Fruit fly (Drosophila melanogaster) whole organism, embryonic: ENCODE results near the gene CG3632.

ENCODE experiments used
- Blimp-1 ChIP-seq: fragments of 200-800 bp; sonication (Bioruptor generic); optimal IDR thresholded peaks from 3 replicates; lab custom pipeline; 2018; ENCODE audit warnings: missing biosample characterization, missing genetic modification characterization, mild to moderate bottlenecking, moderate library complexity, missing genetic modification reagents
- CG10979 ChIP-seq: fragments of 200-800 bp; sonication (Bioruptor generic); optimal IDR thresholded peaks from 2 replicates; lab custom pipeline; 2018; ENCODE audit warnings: missing biosample characterization, mild to moderate bottlenecking, missing genetic modification characterization, moderate library complexity
- CG13287 ChIP-seq: fragments of 200-800 bp; sonication (Bioruptor generic); IDR thresholded peaks from 2 replicates; pipeline ENCODE4 v1.3.6; 2022; ENCODE audit warnings: missing biosample characterization, missing genetic modification characterization; ENCODE audit not compliant: partially characterized antibody
- CG14014 ChIP-seq: fragments of 200-800 bp; sonication (Bioruptor generic); IDR thresholded peaks from 2 replicates; pipeline ENCODE4 v1.3.6; 2022; ENCODE audit warnings: missing biosample characterization, missing genetic modification characterization
- CG14710 ChIP-seq: fragments of 200-800 bp; sonication (Bioruptor generic); optimal IDR thresholded peaks from 3 replicates; lab custom pipeline; 2019; ENCODE audit warnings: missing biosample characterization, mild to moderate bottlenecking, missing genetic modification characterization, moderate library complexity
- CG14860 ChIP-seq: fragments of 200-800 bp; sonication (Bioruptor generic); IDR thresholded peaks from 3 replicates; pipeline ENCODE4 v1.3.6; 2022; ENCODE audit warnings: missing biosample characterization, missing genetic modification characterization; ENCODE audit not compliant: partially characterized antibody
- CG14965 ChIP-seq: fragments of 200-800 bp; sonication (Bioruptor generic); optimal IDR thresholded peaks from 2 replicates; lab custom pipeline; 2016; ENCODE audit warnings: missing biosample characterization, missing genetic modification characterization, borderline replicate concordance
- CG1603 ChIP-seq: fragments of 200-800 bp; sonication (Bioruptor generic); optimal IDR thresholded peaks from 2 replicates; lab custom pipeline; 2019; ENCODE audit warnings: missing biosample characterization, mild to moderate bottlenecking, missing genetic modification characterization, moderate library complexity
- CG16813 ChIP-seq: fragments of 200-800 bp; sonication (Bioruptor generic); IDR thresholded peaks from 3 replicates; pipeline ENCODE4 v1.3.6; 2022; ENCODE audit warnings: missing biosample characterization, missing genetic modification characterization; ENCODE audit not compliant: partially characterized antibody
- CG17802 ChIP-seq: fragments of 200-800 bp; sonication (Bioruptor generic); optimal IDR thresholded peaks from 2 replicates; lab custom pipeline; 2018; ENCODE audit warnings: missing biosample characterization, mild to moderate bottlenecking, missing genetic modification characterization, moderate library complexity
- CG2120 ChIP-seq: fragments of 200-800 bp; sonication (Bioruptor generic); optimal IDR thresholded peaks from 3 replicates; lab custom pipeline; 2016; ENCODE audit warnings: missing biosample characterization, missing genetic modification characterization
- CG2129 ChIP-seq: fragments of 200-800 bp; sonication (Bioruptor generic); IDR thresholded peaks from 2 replicates; pipeline ENCODE4 v1.3.6; 2022; ENCODE audit warnings: missing biosample characterization, missing genetic modification characterization; ENCODE audit not compliant: partially characterized antibody
- CG3995 ChIP-seq: fragments of 200-800 bp; sonication (Bioruptor generic); optimal IDR thresholded peaks from 3 replicates; lab custom pipeline; 2016; ENCODE audit warnings: missing biosample characterization, missing genetic modification characterization
- CG42726 ChIP-seq: fragments of 200-800 bp; sonication (Bioruptor generic); IDR thresholded peaks from 2 replicates; pipeline ENCODE4 v1.3.6; 2022; ENCODE audit warnings: missing biosample characterization, missing genetic modification characterization; ENCODE audit not compliant: partially characterized antibody
- CG4617 ChIP-seq: fragments of 200-800 bp; sonication (Bioruptor generic); optimal IDR thresholded peaks from 3 replicates; lab custom pipeline; 2016; ENCODE audit warnings: missing biosample characterization, missing genetic modification characterization, borderline replicate concordance
- CG6254 ChIP-seq: fragments of 200-800 bp; sonication (Bioruptor generic); optimal IDR thresholded peaks from 3 replicates; lab custom pipeline; 2017; ENCODE audit warnings: mild to moderate bottlenecking, missing biosample characterization, missing genetic modification reagents, missing genetic modification characterization
- CG7963 ChIP-seq: fragments of 200-800 bp; sonication (Bioruptor generic); IDR thresholded peaks from 3 replicates; pipeline ENCODE4 v1.3.6; 2022; ENCODE audit warnings: missing biosample characterization, missing genetic modification characterization; ENCODE audit not compliant: partially characterized antibody
- CG8388 ChIP-seq: fragments of 200-800 bp; sonication (Bioruptor generic); optimal IDR thresholded peaks from 2 replicates; lab custom pipeline; 2019; ENCODE audit warnings: missing biosample characterization, mild to moderate bottlenecking, missing genetic modification characterization, moderate library complexity
- Ets65A ChIP-seq: fragments of 200-800 bp; sonication (Bioruptor generic); peaks from one replicate; lab custom pipeline; 2016; ENCODE audit warnings: missing biosample characterization, missing genetic modification characterization
- HmgZ ChIP-seq: fragments of 200-800 bp; sonication (Bioruptor generic); optimal IDR thresholded peaks from 2 replicates; lab custom pipeline; 2018; ENCODE audit warnings: missing biosample characterization, mild to moderate bottlenecking, missing genetic modification characterization
- Hsf ChIP-seq: fragments of 200-800 bp; sonication (Bioruptor generic); optimal IDR thresholded peaks from 3 replicates; lab custom pipeline; 2016; ENCODE audit warnings: missing biosample characterization, missing genetic modification characterization
- Mad ChIP-seq: fragments of 200-800 bp; sonication (Bioruptor generic); optimal IDR thresholded peaks from 2 replicates; lab custom pipeline; 2016; ENCODE audit warnings: missing biosample characterization, missing genetic modification characterization
- Max ChIP-seq: fragments of 200-800 bp; sonication (Bioruptor generic); optimal IDR thresholded peaks from 2 replicates; lab custom pipeline; 2016; ENCODE audit warnings: missing biosample characterization, mild to moderate bottlenecking, missing genetic modification characterization
- Meics ChIP-seq: fragments of 200-800 bp; sonication (Bioruptor generic); optimal IDR thresholded peaks from 2 replicates; lab custom pipeline; 2017; ENCODE audit warnings: missing biosample characterization, mild to moderate bottlenecking, missing genetic modification characterization
- NFAT ChIP-seq: fragments of 200-800 bp; sonication (Bioruptor generic); IDR thresholded peaks from 2 replicates; pipeline ENCODE4 v1.3.6; 2022; ENCODE audit warnings: missing biosample characterization, missing genetic modification characterization
- Opbp ChIP-seq: fragments of 200-800 bp; sonication (Bioruptor generic); IDR thresholded peaks from 3 replicates; pipeline ENCODE4 v1.3.6; 2022; ENCODE audit warnings: missing biosample characterization, missing genetic modification characterization; ENCODE audit not compliant: partially characterized antibody
- Rfx ChIP-seq: fragments of 200-800 bp; sonication (Bioruptor generic); IDR thresholded peaks from 2 replicates; pipeline ENCODE4 v1.3.6; 2022; ENCODE audit warnings: missing biosample characterization, missing genetic modification characterization
- Scr ChIP-seq: fragments of 200-800 bp; sonication (Bioruptor generic); IDR thresholded peaks from 2 replicates; pipeline ENCODE4 v1.3.6; 2022; ENCODE audit warnings: missing biosample characterization, missing genetic modification characterization; ENCODE audit not compliant: partially characterized antibody
- Side ChIP-seq: fragments of 200-800 bp; sonication (Bioruptor generic); optimal IDR thresholded peaks from 2 replicates; lab custom pipeline; 2016; ENCODE audit warnings: missing biosample characterization, missing genetic modification characterization
- Sin3A ChIP-seq: fragments of >200 bp; optimal IDR thresholded peaks from 2 replicates; lab custom pipeline; 2018
- Six4 ChIP-seq: fragments of 200-800 bp; sonication (Bioruptor generic); optimal IDR thresholded peaks from 2 replicates; lab custom pipeline; 2016; ENCODE audit warnings: missing biosample characterization, missing genetic modification characterization
- Sox102F ChIP-seq: fragments of 200-800 bp; sonication (Bioruptor generic); optimal IDR thresholded peaks from 2 replicates; lab custom pipeline; 2018; ENCODE audit warnings: missing biosample characterization, mild to moderate bottlenecking, missing genetic modification characterization, moderate library complexity
- Tbp ChIP-seq: fragments of >200 bp; optimal IDR thresholded peaks from 2 replicates; lab custom pipeline; 2018; ENCODE audit warnings: missing biosample characterization, missing genetic modification characterization
- YL-1 ChIP-seq: fragments of 200-800 bp; sonication (Bioruptor generic); optimal IDR thresholded peaks from 3 replicates; lab custom pipeline; 2017; ENCODE audit warnings: missing biosample characterization, mild to moderate bottlenecking, missing genetic modification characterization
- amos ChIP-seq: fragments of 200-800 bp; sonication (Bioruptor generic); IDR thresholded peaks from 2 replicates; pipeline ENCODE4 v1.3.6; 2022; ENCODE audit warnings: missing biosample characterization, missing genetic modification characterization; ENCODE audit not compliant: partially characterized antibody
- ewg ChIP-seq: fragments of 200-800 bp; sonication (Bioruptor generic); optimal IDR thresholded peaks from 3 replicates; lab custom pipeline; 2017; ENCODE audit warnings: mild to moderate bottlenecking, missing biosample characterization, missing genetic modification reagents, missing genetic modification characterization
- gt ChIP-seq: fragments of 200-800 bp; sonication (Bioruptor generic); IDR thresholded peaks from 2 replicates; pipeline ENCODE4 v1.3.6; 2022; ENCODE audit warnings: missing biosample characterization, missing genetic modification characterization
- lbe ChIP-seq: fragments of 200-800 bp; sonication (Bioruptor generic); optimal IDR thresholded peaks from 2 replicates; lab custom pipeline; 2016; ENCODE audit warnings: missing biosample characterization, mild to moderate bottlenecking, missing genetic modification characterization
- mam ChIP-seq: fragments of 200-800 bp; sonication (Bioruptor generic); optimal IDR thresholded peaks from 3 replicates; lab custom pipeline; 2016; ENCODE audit warnings: missing biosample characterization, missing genetic modification characterization
- mirr ChIP-seq: fragments of 200-800 bp; sonication (Bioruptor generic); optimal IDR thresholded peaks from 3 replicates; lab custom pipeline; 2018; ENCODE audit warnings: missing biosample characterization, mild to moderate bottlenecking, missing genetic modification characterization
- nerfin-2 ChIP-seq: fragments of 200-800 bp; sonication (Bioruptor generic); IDR thresholded peaks from 2 replicates; pipeline ENCODE4 v1.3.6; 2022; ENCODE audit warnings: missing biosample characterization, missing genetic modification characterization; ENCODE audit not compliant: partially characterized antibody
- pfk ChIP-seq: fragments of 200-800 bp; sonication (Bioruptor generic); optimal IDR thresholded peaks from 2 replicates; lab custom pipeline; 2018; ENCODE audit warnings: missing biosample characterization, mild to moderate bottlenecking, missing genetic modification characterization, moderate library complexity
- pros ChIP-seq: fragments of 200-800 bp; sonication (Bioruptor generic); optimal IDR thresholded peaks from 3 replicates; lab custom pipeline; 2019; ENCODE audit warnings: missing biosample characterization, mild to moderate bottlenecking, missing genetic modification characterization, moderate library complexity
- pzg ChIP-seq: fragments of 200-800 bp; sonication (Bioruptor generic); optimal IDR thresholded peaks from 3 replicates; lab custom pipeline; 2018; ENCODE audit warnings: missing biosample characterization, mild to moderate bottlenecking, missing genetic modification characterization, moderate library complexity
- sna ChIP-seq: fragments of 200-800 bp; sonication (Bioruptor generic); IDR thresholded peaks from 2 replicates; pipeline ENCODE4 v1.3.6; 2022; ENCODE audit warnings: missing biosample characterization, missing genetic modification characterization; ENCODE audit not compliant: partially characterized antibody
- stwl ChIP-seq: fragments of 200-800 bp; sonication (Bioruptor generic); optimal IDR thresholded peaks from 3 replicates; lab custom pipeline; 2018; ENCODE audit warnings: missing biosample characterization, mild to moderate bottlenecking, missing genetic modification characterization, moderate library complexity
- unc-4 ChIP-seq: fragments of 200-800 bp; sonication (Bioruptor generic); IDR thresholded peaks from 2 replicates; pipeline ENCODE4 v1.3.6; 2022; ENCODE audit warnings: missing biosample characterization, missing genetic modification characterization; ENCODE audit not compliant: partially characterized antibody
- zfh2 ChIP-seq: fragments of 200-800 bp; sonication (Bioruptor generic); optimal IDR thresholded peaks from 2 replicates; lab custom pipeline; 2016; ENCODE audit warnings: missing biosample characterization, missing genetic modification characterization

The CG3632 gene

dm6 chrX:16286083-16286666 lies 10.3 kb upstream of the CG3632 start, which contains the start of gene UQCR-14 (continued):
- TF ChIP-seq CG10979 (tag; lab: Kevin White, UChicago) (peak; percentile 32), Opbp (GFP tag; lab: Robert Waterston, UW) (peak; percentile 98), amos (peak; percentile 99), Sin3A (lab: Kevin White, UChicago) (peak; percentile 28), CG8388 (no peak), CG1603 (tag; lab: Kevin White, UChicago) (peak; percentile 73), CG6254 (GFP tag; lab: Kevin White, UChicago) (peak; percentile 6), Hsf (GFP tag; lab: Kevin White, UChicago) (peak; percentile 34), CG4617 (GFP tag; lab: Kevin White, UChicago) (peak; percentile 57), pros (GFP tag; lab: Kevin White, UChicago) (no peak), Blimp-1 (GFP tag; lab: Kevin White, UChicago) (no peak), Max (GFP tag; lab: Kevin White, UChicago) (peak; percentile 7), Tbp (GFP tag; lab: Kevin White, UChicago) (no peak), nerfin-2 (GFP tag; lab: Robert Waterston, UW) (peak; percentile 96), Sox102F (GFP tag; lab: Kevin White, UChicago) (no peak), ewg (GFP tag; lab: Kevin White, UChicago) (peak; percentile 6), Meics (GFP tag; lab: Kevin White, UChicago) (peak; percentile 37), Rfx (GFP tag; lab: Robert Waterston, UW) (peak; percentile 61), CG14965 (no peak), CG16813 (GFP tag; lab: Robert Waterston, UW) (peak; percentile 98), CG7963 (GFP tag; lab: Robert Waterston, UW) (peak; percentile 96), Side (GFP tag; lab: Kevin White, UChicago) (no peak), CG3995 (GFP tag; lab: Kevin White, UChicago) (peak; percentile 34), pfk (GFP tag; lab: Kevin White, UChicago) (peak; percentile 65), CG14860 (GFP tag; lab: Robert Waterston, UW) (peak; percentile 96), YL-1 (peak; percentile 82), stwl (peak; percentile 90), NFAT (GFP tag; lab: Robert Waterston, UW) (peak; percentile 36; the same call in 1 of the 2 replicates), CG17802 (tag; lab: Kevin White, UChicago) (peak; percentile 22), pzg (peak; percentile 94), HmgZ (tag; lab: Kevin White, UChicago) (peak; percentile 80), unc-4 (GFP tag; lab: Robert Waterston, UW) (peak; percentile 98), CG42726 (peak; percentile 98), gt (GFP tag; lab: Robert Waterston, UW) (no peak), zfh2 (peak; percentile 4), mirr (peak; percentile 36), CG13287 (GFP tag; lab: Robert Waterston, UW) (peak; percentile 98), Six4 (no peak), sna (GFP tag; lab: Robert Waterston, UW) (peak; percentile 92), Mad (GFP tag; lab: Kevin White, UChicago) (no peak), Scr (GFP tag; lab: Robert Waterston, UW) (peak; percentile 95), lbe (GFP tag; lab: Kevin White, UChicago) (peak; percentile 37), CG14014 (GFP tag; lab: Robert Waterston, UW) (no peak), CG2120 (GFP tag; lab: Kevin White, UChicago) (peak; percentile 56), CG14710 (tag; lab: Kevin White, UChicago) (peak; percentile 89), Ets65A (GFP tag; lab: Kevin White, UChicago) (peak; percentile 67), CG2129 (GFP tag; lab: Robert Waterston, UW) (peak; percentile 90), mam (GFP tag; lab: Kevin White, UChicago) (peak; percentile 43)
